Fruit fly (Drosophila melanogaster): ENCODE measurements around the gene Chs2.

Gene Chs2

dm6 chr3L:21953028-21954016 lies 8.9 kb upstream of the Chs2 start:
- TF ChIP-seq Hnf4 (GFP tag; optimal IDR thresholded peaks at IDR 0.05) (no peak), GATAd (GFP tag; optimal IDR thresholded peaks at IDR 0.05) (no peak), CG32264 (GFP tag; optimal IDR thresholded peaks at IDR 0.05) (no peak), Abd-B (GFP tag; optimal IDR thresholded peaks at IDR 0.05) (no peak)

- TF ChIP-seq tai (GFP tag; optimal IDR thresholded peaks at IDR 0.05) (no peak), fru (GFP tag; optimal IDR thresholded peaks at IDR 0.05) (peak; percentile 35), Abd-B (GFP tag; optimal IDR thresholded peaks at IDR 0.05) (no peak), ey (GFP tag; optimal IDR thresholded peaks at IDR 0.05) (peak; percentile 5), dl (GFP tag; optimal IDR thresholded peaks at IDR 0.05; ENCODE audit: insufficient read depth in 1 of 2, partially characterized antibody in 2 of 2) (peak in 1 of 2 experiments; percentile 13), h (GFP tag; optimal IDR thresholded peaks at IDR 0.05) (peak; percentile 58), Dif (GFP tag; optimal IDR thresholded peaks at IDR 0.05; ENCODE audit: partially characterized antibody) (peak; percentile 46), pan (optimal IDR thresholded peaks at IDR 0.05) (peak; percentile 52), psq (GFP tag; optimal IDR thresholded peaks at IDR 0.05) (no peak), foxo (GFP tag; optimal IDR thresholded peaks at IDR 0.05) (peak in 1 of 2 experiments; percentile 46), sage (GFP tag; optimal IDR thresholded peaks at IDR 0.05) (no peak), rgr (GFP tag; optimal IDR thresholded peaks at IDR 0.05) (peak; percentile 24)
Measured at dm6 chr3L:21954474-21955321, 7.5 kb upstream of the Chs2 start, which contains the start of gene CG7458. TSS of gene CG7458 (plus strand) at chr3L:21955110.

dm6 chr3L:21963293-21963692 lies 1.1 kb downstream of the Chs2 start:
- TF ChIP-seq CG9705 (GFP tag; optimal IDR thresholded peaks at IDR 0.05) = no peak

- TF ChIP-seq tai (GFP tag; optimal IDR thresholded peaks at IDR 0.05) (no peak), Dif (GFP tag; optimal IDR thresholded peaks at IDR 0.05; ENCODE audit: partially characterized antibody) (peak; percentile 3), Hr83 (GFP tag; optimal IDR thresholded peaks at IDR 0.05; ENCODE audit: poor library complexity, severe bottlenecking) (peak; percentile 31), pan (optimal IDR thresholded peaks at IDR 0.05) (no peak), Rel (GFP tag; optimal IDR thresholded peaks at IDR 0.05) (no peak), Rel (tag; optimal IDR thresholded peaks at IDR 0.05) (peak; percentile 82), brk (GFP tag; optimal IDR thresholded peaks at IDR 0.05) (no peak), Vsx2 (GFP tag; optimal IDR thresholded peaks at IDR 0.05; ENCODE audit: partially characterized antibody) (peak; percentile 51), CrebA (GFP tag; optimal IDR thresholded peaks at IDR 0.05; ENCODE audit: borderline replicate concordance) (peak; percentile 29), GATAd (GFP tag; optimal IDR thresholded peaks at IDR 0.05) (no peak), sage (GFP tag; optimal IDR thresholded peaks at IDR 0.05) (no peak), HLH106 (tag; optimal IDR thresholded peaks at IDR 0.05) (no peak), dsf (GFP tag; optimal IDR thresholded peaks at IDR 0.05; ENCODE audit: borderline replicate concordance) (no peak), woc (GFP tag; optimal IDR thresholded peaks at IDR 0.05) (no peak), Sp1 (GFP tag; optimal IDR thresholded peaks at IDR 0.05) (no peak), Hr78 (GFP tag; optimal IDR thresholded peaks at IDR 0.05) (no peak), h (GFP tag; optimal IDR thresholded peaks at IDR 0.05) (peak; percentile 16)
Measured at dm6 chr3L:21971735-21972134, 9.5 kb downstream of the Chs2 start, which contains the start of gene P5CS. TSS of gene P5CS (plus strand) at chr3L:21972002.
